Fruit fly (Drosophila melanogaster): ENCODE results near the gene Mvb12.

DNA sequence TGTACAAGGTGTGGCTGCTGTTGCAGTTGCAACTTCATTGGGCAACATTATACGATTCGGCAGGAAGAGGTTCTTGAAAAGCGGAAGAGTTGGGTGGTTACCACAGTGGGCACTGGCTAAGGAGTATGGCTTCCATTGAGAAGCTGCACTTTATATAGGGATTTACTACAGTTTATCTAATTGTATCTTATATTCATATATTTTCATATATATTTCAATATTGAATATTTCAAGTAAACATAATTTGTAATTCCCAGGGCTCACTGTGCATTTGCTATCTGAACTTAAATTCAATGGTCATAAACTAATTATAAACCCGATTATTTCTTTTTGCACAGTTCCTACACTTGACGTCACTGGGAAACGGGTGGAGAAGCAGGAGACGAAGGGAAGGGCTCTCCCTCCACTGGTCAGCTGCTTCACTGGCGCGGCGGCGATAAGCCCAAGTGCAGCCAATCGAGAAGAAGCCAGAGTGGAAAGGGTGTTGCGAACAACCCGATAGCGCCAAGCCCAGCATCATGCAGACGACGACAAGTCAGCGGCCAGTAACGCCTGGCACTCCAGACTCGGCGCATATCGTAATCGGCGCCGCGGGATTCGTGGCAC is 6.3 kb downstream of the Mvb12 start:
- TF ChIP-seq tj (GFP tag; optimal IDR thresholded peaks at IDR 0.05), result peak; percentile 38
- TF ChIP-seq CG7101 (tag; optimal IDR thresholded peaks at IDR 0.05), result peak; percentile 90
- no peak for TF ChIP-seq CG1620 (GFP tag; optimal IDR thresholded peaks at IDR 0.05)
- peak; percentile 39 for TF ChIP-seq Clk (GFP tag; optimal IDR thresholded peaks at IDR 0.05)
- TF ChIP-seq CG7045 (GFP tag; optimal IDR thresholded peaks at IDR 0.05), result peak; percentile 71
- TF ChIP-seq CG14711 (tag; optimal IDR thresholded peaks at IDR 0.05), result peak; percentile 75
- TF ChIP-seq toe (GFP tag; optimal IDR thresholded peaks at IDR 0.05), result no peak
- peak; percentile 3 for TF ChIP-seq Hr96 (GFP tag; optimal IDR thresholded peaks at IDR 0.05)
- TF ChIP-seq pad (GFP tag; optimal IDR thresholded peaks at IDR 0.05), result peak; percentile 61
- TF ChIP-seq Mnt (GFP tag; optimal IDR thresholded peaks at IDR 0.05), result peak; percentile 47
- TF ChIP-seq Crg-1 (GFP tag; optimal IDR thresholded peaks at IDR 0.05), result peak; percentile 16
- no peak for TF ChIP-seq kay (GFP tag; ENCODE audit: borderline replicate concordance)
- TF ChIP-seq CG12768 (GFP tag; optimal IDR thresholded peaks at IDR 0.05), result peak; percentile 80
- no peak for TF ChIP-seq cnc (optimal IDR thresholded peaks at IDR 0.05)
